Fruit fly (Drosophila melanogaster): ENCODE data around the gene ChLD3.

- no peak for TF ChIP-seq EcR (GFP tag; optimal IDR thresholded peaks at IDR 0.05)
- no peak for TF ChIP-seq CG17806 (tag; optimal IDR thresholded peaks at IDR 0.05)
- no peak for TF ChIP-seq fd96Ca (GFP tag; IDR thresholded peaks at IDR 0.05)
- no peak for TF ChIP-seq rn (GFP tag; IDR thresholded peaks at IDR 0.05)
- TF ChIP-seq CG9948 (tag; optimal IDR thresholded peaks at IDR 0.05): no peak
- TF ChIP-seq gl (tag; optimal IDR thresholded peaks at IDR 0.05): no peak
- no peak for TF ChIP-seq Snoo (tag; optimal IDR thresholded peaks at IDR 0.05)
- TF ChIP-seq Ets98B (GFP tag; IDR thresholded peaks at IDR 0.05): no peak
- TF ChIP-seq CG13204 (GFP tag; optimal IDR thresholded peaks at IDR 0.05): no peak
- no peak for TF ChIP-seq CG15710 (tag; optimal IDR thresholded peaks at IDR 0.05)
- TF ChIP-seq CG12605 (GFP tag; IDR thresholded peaks at IDR 0.05): no peak
- TF ChIP-seq Pif1A (GFP tag; optimal IDR thresholded peaks at IDR 0.05): no peak
- no peak for TF ChIP-seq CG8159 (tag; optimal IDR thresholded peaks at IDR 0.05)
These were observed 52.1 kb downstream of the ChLD3 start, which contains the start of gene Cyt-b5-r for dm6 chr2L:16790671-16791270.
